Fruit fly (Drosophila melanogaster): ENCODE data around the gene Cp19.

DNA sequence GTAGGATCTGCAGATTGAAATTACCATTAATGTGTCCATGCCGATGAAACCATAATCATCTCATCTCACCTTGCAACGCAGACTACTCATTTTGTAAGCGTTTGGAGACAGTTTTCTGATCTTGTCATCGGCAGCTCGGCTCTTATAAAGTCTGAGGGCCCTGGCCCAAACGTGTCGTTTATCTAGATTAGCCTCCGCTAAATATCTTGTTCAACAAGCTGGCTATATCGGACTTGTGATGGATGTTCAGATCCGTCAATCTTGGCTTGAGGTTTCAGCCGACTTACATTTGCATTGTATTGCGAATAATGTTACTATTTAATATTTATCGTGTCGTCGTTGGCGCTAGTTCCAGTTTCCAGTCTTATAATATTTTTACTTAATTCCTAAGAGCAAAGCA is 4.0 kb upstream of the Cp19 start, which contains the start of gene CG43965:
- TF ChIP-seq CG8478 (optimal IDR thresholded peaks at IDR 0.05) (no peak), CTCF (optimal IDR thresholded peaks at IDR 0.05) (no peak)

Data from S2 (cell line).